Worm (Caenorhabditis elegans) whole organism, early embryonic: ENCODE results near the gene slcr-46.1.

Experiments
- ama-1 ChIP-seq: fragments of 150-350 bp; optimal IDR thresholded peaks from 2 replicates; lab custom pipeline; 2014
- hmg-4 ChIP-seq: fragments of 200-800 bp; sonication (Bioruptor generic); optimal IDR thresholded peaks from 2 replicates; lab custom pipeline; 2018; ENCODE audit warnings: mild to moderate bottlenecking, missing genetic modification characterization, missing compliant biosample characterization
- hnd-1 ChIP-seq: sonication (generic microtip); optimal IDR thresholded peaks from 2 replicates; lab custom pipeline; 2016; ENCODE audit warnings: missing genetic modification characterization, missing compliant biosample characterization
- pes-1 ChIP-seq: fragments of 200-800 bp; sonication (Bioruptor generic); IDR thresholded peaks from 2 replicates; pipeline ENCODE4 v1.3.6; 2022; ENCODE audit warnings: missing genetic modification reagents, missing genetic modification characterization, missing compliant biosample characterization
- scrt-1 ChIP-seq: fragments of 200-800 bp; sonication (Bioruptor generic); IDR thresholded peaks from 2 replicates; pipeline ENCODE4 v1.3.6; 2022; ENCODE audit warnings: missing genetic modification characterization, missing compliant biosample characterization
- sea-1 ChIP-seq: fragments of 200-800 bp; sonication (Bioruptor generic); conservative IDR thresholded peaks from 2 replicates; pipeline ENCODE4 v1.3.6; 2022; ENCODE audit warnings: missing genetic modification characterization, missing compliant biosample characterization
- tbx-37 ChIP-seq: fragments of 200-800 bp; sonication (Bioruptor generic); conservative IDR thresholded peaks from 2 replicates; pipeline ENCODE4 v1.3.6; 2022; ENCODE audit warnings: missing genetic modification reagents, missing genetic modification characterization, missing compliant biosample characterization

DNA sequence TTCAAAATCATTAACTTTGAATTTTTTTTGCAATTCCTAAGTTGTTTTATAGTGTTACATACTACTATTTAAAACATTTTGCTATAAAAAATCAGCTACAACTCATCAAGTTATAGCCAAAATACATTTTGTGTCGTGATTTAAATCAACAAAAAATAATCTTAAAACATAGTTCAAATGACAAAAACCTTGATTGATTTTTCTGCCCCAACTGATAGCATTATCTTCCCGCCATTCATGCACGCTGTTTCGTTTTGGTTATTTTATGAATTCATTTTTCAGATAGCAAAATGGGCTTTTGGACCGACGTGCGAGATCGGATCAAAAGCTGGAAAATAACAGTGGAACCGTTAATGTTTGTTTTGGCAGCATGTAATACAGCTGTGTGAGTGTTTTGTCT, at the start of gene slcr-46.1:
- TF ChIP-seq scrt-1 (GFP tag; lab: Robert Waterston, UW): no peak
- TF ChIP-seq ama-1: no peak
- TF ChIP-seq hnd-1 (tag; lab: Kevin White, UChicago): no peak
- no peak for TF ChIP-seq pes-1 (GFP tag; lab: Robert Waterston, UW)
- TF ChIP-seq tbx-37 (GFP tag; lab: Robert Waterston, UW): no peak
- no peak for TF ChIP-seq hmg-4
- no peak for TF ChIP-seq sea-1 (GFP tag; lab: Robert Waterston, UW)
